Fruit fly (Drosophila melanogaster): ENCODE data around the gene mRpL9.

- TF ChIP-seq ab (GFP tag; optimal IDR thresholded peaks at IDR 0.05) (no peak), gem (tag; optimal IDR thresholded peaks at IDR 0.05) (peak; percentile 92), TFAM (GFP tag; optimal IDR thresholded peaks at IDR 0.05) (no peak), lbe (GFP tag; optimal IDR thresholded peaks at IDR 0.05) (peak; percentile 80), Hey (tag; optimal IDR thresholded peaks at IDR 0.05) (peak; percentile 31), CG12299 (tag; optimal IDR thresholded peaks at IDR 0.05) (peak; percentile 79), CG9437 (GFP tag; optimal IDR thresholded peaks at IDR 0.05) (peak; percentile 72), mam (GFP tag; optimal IDR thresholded peaks at IDR 0.05) (peak; percentile 46), CG10274 (GFP tag; optimal IDR thresholded peaks at IDR 0.05) (peak; percentile 44), tup (GFP tag; optimal IDR thresholded peaks at IDR 0.05) (peak; percentile 11)
Observed at dm6 chr3R:15356645-15357431, 26.3 kb downstream of the mRpL9 start, which contains the start of the genes Atg4b and Hibch.
